Fruit fly (Drosophila melanogaster) whole organism, embryonic: ENCODE data around the gene CG2854.

ENCODE experiments used
- ATbp ChIP-seq: fragments of 200-800 bp; sonication (Bioruptor generic); optimal IDR thresholded peaks from 2 replicates; lab custom pipeline; 2017; ENCODE audit warnings: missing biosample characterization, mild to moderate bottlenecking, missing genetic modification characterization, missing genetic modification reagents
- Antp ChIP-seq: fragments of 200-800 bp; sonication (Bioruptor generic); optimal IDR thresholded peaks from 3 replicates; lab custom pipeline; 2016; ENCODE audit warnings: missing biosample characterization, missing genetic modification characterization
- C15 ChIP-seq: fragments of 200-800 bp; sonication (Bioruptor generic); IDR thresholded peaks from 3 replicates; pipeline ENCODE4 v1.3.6; 2022; ENCODE audit warnings: missing biosample characterization, missing genetic modification characterization
- CG10959 ChIP-seq: fragments of 200-800 bp; sonication (Bioruptor generic); IDR thresholded peaks from 2 replicates; pipeline ENCODE4 v1.3.6; 2022; ENCODE audit warnings: missing biosample characterization, missing genetic modification characterization
- CG12219 ChIP-seq: fragments of 200-800 bp; sonication (Bioruptor generic); optimal IDR thresholded peaks from 3 replicates; lab custom pipeline; 2018; ENCODE audit warnings: missing biosample characterization, mild to moderate bottlenecking, missing genetic modification characterization
- CG12299 ChIP-seq: fragments of 200-800 bp; sonication (Bioruptor generic); optimal IDR thresholded peaks from 2 replicates; lab custom pipeline; 2018; ENCODE audit warnings: missing biosample characterization, mild to moderate bottlenecking, missing genetic modification characterization
- CG12769 ChIP-seq: fragments of 200-800 bp; sonication (Bioruptor generic); optimal IDR thresholded peaks from 2 replicates; lab custom pipeline; 2019; ENCODE audit warnings: missing biosample characterization, mild to moderate bottlenecking, missing genetic modification characterization, moderate library complexity
- CG13894 ChIP-seq: fragments of 200-800 bp; sonication (Bioruptor generic); optimal IDR thresholded peaks from 3 replicates; lab custom pipeline; 2018; ENCODE audit warnings: missing biosample characterization, mild to moderate bottlenecking, missing genetic modification characterization, moderate library complexity
- CG14710 ChIP-seq: fragments of 200-800 bp; sonication (Bioruptor generic); optimal IDR thresholded peaks from 3 replicates; lab custom pipeline; 2019; ENCODE audit warnings: missing biosample characterization, mild to moderate bottlenecking, missing genetic modification characterization, moderate library complexity
- CG1647 ChIP-seq: fragments of 200-800 bp; sonication (Bioruptor generic); optimal IDR thresholded peaks from 3 replicates; lab custom pipeline; 2016; ENCODE audit warnings: missing biosample characterization, missing genetic modification characterization
- CG17328 ChIP-seq: fragments of 200-800 bp; sonication (Bioruptor generic); IDR thresholded peaks from 2 replicates; pipeline ENCODE4 v1.3.6; 2022; ENCODE audit warnings: missing biosample characterization, missing genetic modification characterization
- CG17912 ChIP-seq: fragments of 200-800 bp; sonication (Bioruptor generic); optimal IDR thresholded peaks from 2 replicates; lab custom pipeline; 2018; ENCODE audit warnings: missing biosample characterization, mild to moderate bottlenecking, missing genetic modification characterization
- CG1792 ChIP-seq: fragments of 200-800 bp; sonication (Bioruptor generic); optimal IDR thresholded peaks from 2 replicates; lab custom pipeline; 2016; ENCODE audit warnings: missing biosample characterization, missing genetic modification characterization
- CG2712 ChIP-seq: fragments of 200-800 bp; optimal IDR thresholded peaks from 3 replicates; lab custom pipeline; 2019; ENCODE audit warnings: missing biosample characterization, mild to moderate bottlenecking, missing genetic modification characterization, moderate library complexity
- CG30403 ChIP-seq: fragments of 200-800 bp; sonication (Bioruptor generic); optimal IDR thresholded peaks from 3 replicates; lab custom pipeline; 2016; ENCODE audit warnings: missing biosample characterization, missing genetic modification characterization
- CG32532 ChIP-seq: fragments of 200-800 bp; sonication (Bioruptor generic); IDR thresholded peaks from 2 replicates; pipeline ENCODE4 v1.3.6; 2022; ENCODE audit warnings: missing biosample characterization, missing genetic modification characterization
- CG34224 ChIP-seq: fragments of 200-800 bp; sonication (Bioruptor generic); IDR thresholded peaks from 3 replicates; pipeline ENCODE4 v1.3.6; 2022; ENCODE audit warnings: missing biosample characterization, missing genetic modification characterization; ENCODE audit not compliant: partially characterized antibody
- CG4360 ChIP-seq: fragments of 200-800 bp; sonication (Bioruptor generic); IDR thresholded peaks from 2 replicates; pipeline ENCODE4 v1.3.6; 2022; ENCODE audit warnings: missing biosample characterization, missing genetic modification characterization
- CG4730 ChIP-seq: fragments of 200-800 bp; sonication (Bioruptor generic); IDR thresholded peaks from 2 replicates; pipeline ENCODE4 v1.3.6; 2022; ENCODE audit warnings: missing biosample characterization, missing genetic modification characterization
- CG4854 ChIP-seq: fragments of 200-800 bp; sonication (Bioruptor generic); optimal IDR thresholded peaks from 2 replicates; lab custom pipeline; 2016; ENCODE audit warnings: missing biosample characterization, missing genetic modification characterization, inconsistent platforms
- CG6689 ChIP-seq: fragments of 200-800 bp; sonication (Bioruptor generic); IDR thresholded peaks from 2 replicates; pipeline ENCODE4 v1.3.6; 2022; ENCODE audit warnings: missing biosample characterization, missing genetic modification characterization
- CG7357 ChIP-seq: fragments of 200-800 bp; sonication (Bioruptor generic); IDR thresholded peaks from 3 replicates; pipeline ENCODE4 v1.3.6; 2022; ENCODE audit warnings: missing biosample characterization, missing genetic modification characterization
- CG8089 ChIP-seq: fragments of 200-800 bp; sonication (Bioruptor generic); optimal IDR thresholded peaks from 3 replicates; lab custom pipeline; 2016; ENCODE audit warnings: missing biosample characterization, missing genetic modification characterization
- CG8388 ChIP-seq: fragments of 200-800 bp; sonication (Bioruptor generic); optimal IDR thresholded peaks from 2 replicates; lab custom pipeline; 2019; ENCODE audit warnings: missing biosample characterization, mild to moderate bottlenecking, missing genetic modification characterization, moderate library complexity
- CG9215 ChIP-seq: fragments of 200-800 bp; sonication (Bioruptor generic); IDR thresholded peaks from 2 replicates; pipeline ENCODE4 v1.3.6; 2022; ENCODE audit warnings: missing biosample characterization, missing genetic modification characterization
- Lim3 ChIP-seq: fragments of 200-800 bp; sonication (Bioruptor generic); IDR thresholded peaks from 2 replicates; pipeline ENCODE4 v1.3.6; 2022; ENCODE audit warnings: missing biosample characterization, missing genetic modification characterization
- Opbp ChIP-seq: fragments of 200-800 bp; sonication (Bioruptor generic); IDR thresholded peaks from 3 replicates; pipeline ENCODE4 v1.3.6; 2022; ENCODE audit warnings: missing biosample characterization, missing genetic modification characterization; ENCODE audit not compliant: partially characterized antibody
- Taf1 ChIP-seq: fragments of 200-800 bp; sonication (Bioruptor generic); IDR thresholded peaks from 2 replicates; pipeline ENCODE4 v1.3.6; 2022; ENCODE audit warnings: missing biosample characterization, missing genetic modification characterization
- Tbp ChIP-seq: fragments of >200 bp; optimal IDR thresholded peaks from 2 replicates; lab custom pipeline; 2018; ENCODE audit warnings: missing biosample characterization, missing genetic modification characterization
- cad ChIP-seq: fragments of >200 bp; optimal IDR thresholded peaks from 2 replicates; lab custom pipeline; 2017; ENCODE audit warnings: missing biosample characterization, missing genetic modification characterization
- cg ChIP-seq: fragments of 200-800 bp; sonication (Bioruptor generic); optimal IDR thresholded peaks from 3 replicates; lab custom pipeline; 2019; ENCODE audit warnings: missing biosample characterization, mild to moderate bottlenecking, missing genetic modification characterization, moderate library complexity
- dan ChIP-seq: fragments of 200-800 bp; sonication (Bioruptor generic); IDR thresholded peaks from 2 replicates; pipeline ENCODE4 v1.3.6; 2022; ENCODE audit warnings: missing biosample characterization, missing genetic modification characterization
- ftz-f1 ChIP-seq: fragments of 200-800 bp; sonication (Bioruptor generic); optimal IDR thresholded peaks from 2 replicates; lab custom pipeline; 2016; ENCODE audit warnings: missing biosample characterization, missing genetic modification characterization
- gt ChIP-seq: fragments of 200-800 bp; sonication (Bioruptor generic); IDR thresholded peaks from 2 replicates; pipeline ENCODE4 v1.3.6; 2022; ENCODE audit warnings: missing biosample characterization, missing genetic modification characterization
- hth ChIP-seq: fragments of >200 bp; optimal IDR thresholded peaks from 2 replicates; lab custom pipeline; 2017; ENCODE audit warnings: inconsistent platforms
- jigr1 ChIP-seq: fragments of 200-800 bp; sonication (Bioruptor generic); IDR thresholded peaks from 3 replicates; pipeline ENCODE4 v1.3.6; 2022; ENCODE audit warnings: missing biosample characterization, missing genetic modification characterization
- jing ChIP-seq: fragments of 200-800 bp; sonication (Bioruptor generic); optimal IDR thresholded peaks from 2 replicates; lab custom pipeline; 2018; ENCODE audit warnings: missing biosample characterization, mild to moderate bottlenecking, missing genetic modification characterization
- jumu ChIP-seq: fragments of 200-800 bp; sonication (Bioruptor generic); optimal IDR thresholded peaks from 3 replicates; lab custom pipeline; 2016; ENCODE audit warnings: missing biosample characterization, missing genetic modification characterization
- kay ChIP-seq: fragments of 200-800 bp; sonication (Bioruptor generic); optimal IDR thresholded peaks from 2 replicates; lab custom pipeline; 2016; ENCODE audit warnings: missing biosample characterization, missing genetic modification characterization
- kni ChIP-seq: fragments of 200-800 bp; sonication (Bioruptor generic); optimal IDR thresholded peaks from 3 replicates; lab custom pipeline; 2017; ENCODE audit warnings: mild to moderate bottlenecking, missing biosample characterization, missing genetic modification reagents, missing genetic modification characterization
- lilli ChIP-seq: fragments of 200-800 bp; sonication (Bioruptor generic); optimal IDR thresholded peaks from 3 replicates; lab custom pipeline; 2016; ENCODE audit warnings: missing biosample characterization, missing genetic modification characterization
- lov ChIP-seq, 2 experiments: fragments of 200-800 bp in 1 of 2; fragments of >200 bp in 1 of 2; sonication (Bioruptor generic) in 1 of 2; IDR thresholded peaks in 1 of 2; optimal IDR thresholded peaks in 1 of 2; 2 replicates in 1 of 2; 3 replicates in 1 of 2; pipeline versions ENCODE4 v1.3.6 to Lab custom; 2017 to 2022; ENCODE audit warnings: missing biosample characterization in 1 of 2, missing genetic modification characterization in 1 of 2
- nerfin-2 ChIP-seq: fragments of 200-800 bp; sonication (Bioruptor generic); IDR thresholded peaks from 2 replicates; pipeline ENCODE4 v1.3.6; 2022; ENCODE audit warnings: missing biosample characterization, missing genetic modification characterization; ENCODE audit not compliant: partially characterized antibody
- odd ChIP-seq: fragments of 200-800 bp; sonication (Bioruptor generic); optimal IDR thresholded peaks from 2 replicates; lab custom pipeline; 2017; ENCODE audit warnings: missing biosample characterization, mild to moderate bottlenecking, missing genetic modification characterization
- org-1 ChIP-seq: fragments of 200-800 bp; sonication (Bioruptor generic); optimal IDR thresholded peaks from 2 replicates; lab custom pipeline; 2017; ENCODE audit warnings: missing biosample characterization, missing genetic modification characterization
- p53 ChIP-seq: fragments of 200-800 bp; sonication (Bioruptor generic); optimal IDR thresholded peaks from 2 replicates; lab custom pipeline; 2016; ENCODE audit warnings: missing biosample characterization, missing genetic modification characterization
- pfk ChIP-seq: fragments of 200-800 bp; sonication (Bioruptor generic); optimal IDR thresholded peaks from 2 replicates; lab custom pipeline; 2018; ENCODE audit warnings: missing biosample characterization, mild to moderate bottlenecking, missing genetic modification characterization, moderate library complexity
- pros ChIP-seq: fragments of 200-800 bp; sonication (Bioruptor generic); optimal IDR thresholded peaks from 3 replicates; lab custom pipeline; 2019; ENCODE audit warnings: missing biosample characterization, mild to moderate bottlenecking, missing genetic modification characterization, moderate library complexity
- sens ChIP-seq: fragments of 200-800 bp; sonication (Bioruptor generic); peaks from one replicate; lab custom pipeline; 2016; ENCODE audit warnings: missing biosample characterization, missing genetic modification characterization
- stwl ChIP-seq: fragments of 200-800 bp; sonication (Bioruptor generic); optimal IDR thresholded peaks from 3 replicates; lab custom pipeline; 2018; ENCODE audit warnings: missing biosample characterization, mild to moderate bottlenecking, missing genetic modification characterization, moderate library complexity
- vnd ChIP-seq: fragments of 200-800 bp; sonication (Bioruptor generic); IDR thresholded peaks from 3 replicates; pipeline ENCODE4 v1.3.6; 2022; ENCODE audit warnings: missing biosample characterization, missing genetic modification characterization; ENCODE audit not compliant: partially characterized antibody
- z ChIP-seq: fragments of 200-800 bp; sonication (Bioruptor generic); IDR thresholded peaks from 3 replicates; pipeline ENCODE4 v1.3.6; 2022; ENCODE audit warnings: missing biosample characterization, missing genetic modification characterization
- zen ChIP-seq: fragments of 200-800 bp; sonication (Bioruptor generic); optimal IDR thresholded peaks from 3 replicates; lab custom pipeline; 2018; ENCODE audit warnings: missing biosample characterization, mild to moderate bottlenecking, missing genetic modification characterization, moderate library complexity

The CG2854 gene

dm6 chrX:2318369-2318768, 8.6 kb upstream of the CG2854 start (continued):
- TF ChIP-seq Opbp (no peak), ATbp (GFP tag; lab: Kevin White, UChicago) (peak; percentile 47), jumu (GFP tag; lab: Kevin White, UChicago) (peak; percentile 76), CG12769 (tag; lab: Kevin White, UChicago) (peak; percentile 58), CG4360 (peak; percentile 60; the same call in 1 of the 2 replicates), hth (lab: Kevin White, UChicago) (no peak), CG12219 (peak; percentile 40), CG1647 (GFP tag; lab: Kevin White, UChicago) (no peak), CG4854 (GFP tag; lab: Kevin White, UChicago) (no peak), vnd (no peak), CG8388 (GFP tag; lab: Kevin White, UChicago) (peak; percentile 45), CG10959 (GFP tag; lab: Robert Waterston, UW) (peak; percentile 71), dan (GFP tag; lab: Robert Waterston, UW) (peak; percentile 56; the same call in 1 of the 2 replicates), C15 (peak; percentile 52; the same call in 1 of the 3 replicates), jigr1 (GFP tag; lab: Robert Waterston, UW) (no peak; the same call in 1 of the 3 replicates), ftz-f1 (GFP tag; lab: Kevin White, UChicago) (no peak), p53 (peak; percentile 13), kay (GFP tag; lab: Kevin White, UChicago) (peak; percentile 37), CG17328 (GFP tag; lab: Robert Waterston, UW) (peak; percentile 80), CG2712 (tag; lab: Kevin White, UChicago) (peak; percentile 85), CG32532 (GFP tag; lab: Robert Waterston, UW) (peak; percentile 38; the same call in 1 of the 2 replicates), CG6689 (GFP tag; lab: Robert Waterston, UW) (peak; percentile 83), CG4730 (GFP tag; lab: Robert Waterston, UW) (peak; percentile 82), CG34224 (GFP tag; lab: Robert Waterston, UW) (no peak), CG1792 (GFP tag; lab: Kevin White, UChicago) (peak; percentile 51), CG8089 (GFP tag; lab: Kevin White, UChicago) (no peak), org-1 (GFP tag; lab: Kevin White, UChicago) (peak; percentile 24), jing (GFP tag; lab: Kevin White, UChicago) (peak; percentile 45), CG14710 (peak; percentile 49), gt (GFP tag; lab: Robert Waterston, UW) (peak; percentile 64), Antp (peak; percentile 82), Lim3 (GFP tag; lab: Robert Waterston, UW) (no peak), CG30403 (GFP tag; lab: Kevin White, UChicago) (peak; percentile 47), Taf1 (GFP tag; lab: Robert Waterston, UW) (0 out of 2 replicates have a peak, but pooled peaks have one; percentile 20), CG13894 (tag; lab: Kevin White, UChicago) (no peak), lilli (GFP tag; lab: Kevin White, UChicago) (peak; percentile 34), z (GFP tag; lab: Robert Waterston, UW) (0 out of 3 replicates have a peak, but pooled peaks have one; percentile 23), CG9215 (GFP tag; lab: Robert Waterston, UW) (peak; percentile 49; the same call in 1 of the 2 replicates), lov (optimal IDR thresholded peaks at IDR 0.05; lab: Kevin White, UChicago) (no peak), lov (GFP tag; IDR thresholded peaks at IDR 0.05; lab: Robert Waterston, UW) (peak; percentile 83), CG12299 (no peak)
- TF ChIP-seq, all 482 proteins: peak for 220

dm6 chrX:2319783-2320182, 7.1 kb upstream of the CG2854 start:
- no peak for TF ChIP-seq sens (GFP tag; lab: Kevin White, UChicago)
- no peak for TF ChIP-seq CG7357 (GFP tag; lab: Robert Waterston, UW)
- no peak for TF ChIP-seq pfk (GFP tag; lab: Kevin White, UChicago)
- no peak for TF ChIP-seq odd
- TF ChIP-seq cg (GFP tag; lab: Kevin White, UChicago), result peak; percentile 83
- no peak for TF ChIP-seq nerfin-2
- TF ChIP-seq kni, result peak; percentile 57
- TF ChIP-seq cad (GFP tag; lab: Kevin White, UChicago), result no peak
- no peak for TF ChIP-seq Tbp (GFP tag; lab: Kevin White, UChicago)
- TF ChIP-seq ftz-f1 (GFP tag; lab: Kevin White, UChicago), result no peak
- TF ChIP-seq pros (GFP tag; lab: Kevin White, UChicago), result peak; percentile 95
- TF ChIP-seq CG17912 (GFP tag; lab: Kevin White, UChicago), result no peak
- no peak for TF ChIP-seq stwl (tag; lab: Kevin White, UChicago)
- peak; percentile 29 for TF ChIP-seq zen (tag; lab: Kevin White, UChicago)
